Worm (Caenorhabditis elegans) whole organism, L3 larva: ENCODE data around the gene Y54G2A.49.

ENCODE experiments used
- R02D3.7 ChIP-seq: fragments of 150-350 bp; optimal IDR thresholded peaks from 2 replicates; lab custom pipeline; 2014; ENCODE audit warnings: missing biosample characterization, missing genetic modification characterization
- ZK546.5 ChIP-seq: sonication (generic microtip); optimal IDR thresholded peaks from 2 replicates; lab custom pipeline; 2017; ENCODE audit warnings: missing biosample characterization, missing genetic modification characterization
- ama-1 ChIP-seq: fragments of 150-350 bp; optimal IDR thresholded peaks from 2 replicates; lab custom pipeline; 2018
- ceh-16 ChIP-seq: sonication (generic microtip); optimal IDR thresholded peaks from 2 replicates; lab custom pipeline; 2017; ENCODE audit warnings: missing biosample characterization, missing genetic modification characterization
- ceh-82 ChIP-seq: fragments of 150-350 bp; optimal IDR thresholded peaks from 2 replicates; lab custom pipeline; 2014; ENCODE audit warnings: missing biosample characterization, missing genetic modification characterization
- elt-1 ChIP-seq: fragments of 150-350 bp; optimal IDR thresholded peaks from 2 replicates; lab custom pipeline; 2014; ENCODE audit warnings: missing biosample characterization, missing genetic modification characterization
- elt-2 ChIP-seq: sonication (generic microtip); optimal IDR thresholded peaks from 2 replicates; lab custom pipeline; 2016; ENCODE audit warnings: missing genetic modification reagents, mild to moderate bottlenecking, missing genetic modification characterization, missing compliant biosample characterization
- fos-1 ChIP-seq: fragments of 150-350 bp; optimal IDR thresholded peaks from 2 replicates; lab custom pipeline; 2014; ENCODE audit warnings: missing biosample characterization, missing genetic modification characterization
- hmg-11 ChIP-seq: sonication (generic microtip); optimal IDR thresholded peaks from 2 replicates; lab custom pipeline; 2016; ENCODE audit warnings: missing genetic modification characterization, missing compliant biosample characterization
- jun-1 ChIP-seq: fragments of 150-350 bp; optimal IDR thresholded peaks from 2 replicates; lab custom pipeline; 2014; ENCODE audit warnings: missing biosample characterization, missing genetic modification reagents, missing genetic modification characterization
- lin-15B ChIP-seq: fragments of 150-350 bp; optimal IDR thresholded peaks from 2 replicates; lab custom pipeline; 2014; ENCODE audit warnings: missing biosample characterization, missing genetic modification characterization
- lin-39 ChIP-seq: fragments of 150-350 bp; optimal IDR thresholded peaks from 2 replicates; lab custom pipeline; 2018; ENCODE audit warnings: missing biosample characterization, missing genetic modification reagents, missing genetic modification characterization
- lsy-12 ChIP-seq: sonication (generic microtip); optimal IDR thresholded peaks from 2 replicates; lab custom pipeline; 2016; ENCODE audit warnings: mild to moderate bottlenecking, missing genetic modification characterization, missing compliant biosample characterization
- mdl-1 ChIP-seq: fragments of 150-350 bp; optimal IDR thresholded peaks from 2 replicates; lab custom pipeline; 2014; ENCODE audit warnings: missing biosample characterization, missing genetic modification characterization
- nfya-1 ChIP-seq: sonication (generic microtip); optimal IDR thresholded peaks from 2 replicates; lab custom pipeline; 2017; ENCODE audit warnings: missing genetic modification characterization, mild to moderate bottlenecking, missing compliant biosample characterization, antibody characterized with exemption, moderate library complexity; ENCODE audit not compliant: insufficient read depth
- nhr-12 ChIP-seq: fragments of 150-350 bp; optimal IDR thresholded peaks from 2 replicates; lab custom pipeline; 2014; ENCODE audit warnings: missing biosample characterization, missing genetic modification characterization
- nhr-23 ChIP-seq: fragments of 150-350 bp; optimal IDR thresholded peaks from 2 replicates; lab custom pipeline; 2014; ENCODE audit warnings: missing biosample characterization, missing genetic modification reagents, missing genetic modification characterization
- nhr-25 ChIP-seq: sonication (generic microtip); optimal IDR thresholded peaks from 2 replicates; lab custom pipeline; 2017; ENCODE audit warnings: missing biosample characterization, missing genetic modification characterization
- nhr-43 ChIP-seq: sonication (generic microtip); optimal IDR thresholded peaks from 2 replicates; lab custom pipeline; 2016; ENCODE audit warnings: mild to moderate bottlenecking, missing genetic modification characterization, missing compliant biosample characterization; ENCODE audit not compliant: poor library complexity, severe bottlenecking
- nhr-76 ChIP-seq: fragments of 150-350 bp; sonication (generic microtip); optimal IDR thresholded peaks from 5 replicates; lab custom pipeline; 2014; ENCODE audit warnings: missing biosample characterization, missing genetic modification characterization
- nhr-77 ChIP-seq: fragments of 150-350 bp; optimal IDR thresholded peaks from 2 replicates; lab custom pipeline; 2014; ENCODE audit warnings: missing biosample characterization, missing genetic modification characterization
- pha-4 ChIP-seq: fragments of 150-350 bp; optimal IDR thresholded peaks from 2 replicates; lab custom pipeline; 2014; ENCODE audit warnings: missing biosample characterization, missing genetic modification reagents, missing genetic modification characterization
- pqm-1 ChIP-seq: fragments of 150-350 bp; optimal IDR thresholded peaks from 2 replicates; lab custom pipeline; 2017; ENCODE audit warnings: missing biosample characterization, missing genetic modification characterization, inconsistent platforms
- sea-2 ChIP-seq: fragments of 150-350 bp; sonication (generic microtip); optimal IDR thresholded peaks from 4 replicates; lab custom pipeline; 2014; ENCODE audit warnings: missing biosample characterization, missing genetic modification reagents, missing genetic modification characterization
- skn-1 ChIP-seq: fragments of 150-350 bp; optimal IDR thresholded peaks from 2 replicates; lab custom pipeline; 2014; ENCODE audit warnings: missing biosample characterization, missing genetic modification characterization
- tbx-2 ChIP-seq: sonication (generic microtip); optimal IDR thresholded peaks from 2 replicates; lab custom pipeline; 2016; ENCODE audit warnings: mild to moderate bottlenecking, missing genetic modification characterization, missing compliant biosample characterization
- unc-62 ChIP-seq: fragments of 150-350 bp; sonication (generic microtip); optimal IDR thresholded peaks from 4 replicates; lab custom pipeline; 2014; ENCODE audit warnings: missing biosample characterization, missing genetic modification reagents, missing genetic modification characterization
- zag-1 ChIP-seq: fragments of 150-350 bp; optimal IDR thresholded peaks from 2 replicates; lab custom pipeline; 2014; ENCODE audit warnings: missing biosample characterization, missing genetic modification characterization
- ztf-11 ChIP-seq: fragments of 150-350 bp; optimal IDR thresholded peaks from 2 replicates; lab custom pipeline; 2014; ENCODE audit warnings: missing biosample characterization, missing genetic modification characterization
- ztf-4 ChIP-seq: fragments of 150-350 bp; optimal IDR thresholded peaks from 2 replicates; lab custom pipeline; 2014; ENCODE audit warnings: missing biosample characterization, missing genetic modification characterization

Gene Y54G2A.49

DNA sequence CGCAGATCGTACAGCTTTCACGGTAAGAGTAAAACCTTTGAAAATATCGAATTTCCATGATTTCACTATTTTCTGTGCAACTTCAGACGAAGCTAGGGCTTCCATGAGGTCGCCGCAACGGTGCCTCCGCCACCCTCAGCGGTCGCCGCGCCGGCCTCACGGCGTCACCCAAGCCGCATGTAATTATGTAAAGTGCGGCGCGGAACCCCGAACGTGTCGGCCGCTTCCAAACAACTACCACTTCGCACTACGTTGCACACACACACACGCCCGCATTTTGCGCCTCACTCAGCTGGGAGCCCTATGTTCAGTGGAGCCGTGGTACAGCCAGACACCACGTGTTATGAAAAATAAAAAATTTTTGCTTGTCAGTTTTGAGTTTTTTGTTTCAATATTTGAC lies 36.0 kb downstream of the Y54G2A.49 start:
- TF ChIP-seq nhr-12 (no peak), elt-2 (tag; lab: Kevin White, UChicago) (no peak), ztf-11 (tag; lab: Kevin White, UChicago) (no peak), sea-2 (GFP tag; lab: Kevin White, UChicago) (no peak), fos-1 (no peak), elt-1 (no peak), nhr-76 (tag; lab: Kevin White, UChicago) (no peak), nfya-1 (tag; lab: Kevin White, UChicago) (no peak), unc-62 (GFP tag; lab: Kevin White, UChicago) (no peak)

DNA sequence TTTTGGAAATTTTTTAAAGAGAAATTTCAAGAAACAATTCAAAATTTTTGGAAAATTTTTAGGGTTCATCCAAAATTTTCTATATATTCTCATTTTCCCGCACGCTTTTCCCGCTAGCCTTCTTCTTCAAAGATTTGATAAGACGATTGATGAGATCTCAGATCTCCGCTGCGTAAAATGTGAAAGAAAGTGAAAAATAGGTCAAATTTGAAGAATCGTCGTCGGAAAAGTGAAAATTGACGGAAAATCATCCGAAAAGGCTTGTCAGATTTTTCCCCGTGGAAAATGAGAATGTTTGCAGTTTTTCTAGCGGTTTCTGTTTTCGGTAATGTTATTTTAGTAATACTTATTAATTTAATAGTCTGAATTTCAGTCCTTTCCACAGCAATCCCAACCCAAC lies 43.9 kb downstream of the Y54G2A.49 start, which contains the start of gene Y54G2A.76:
Gene Y54G2A.76 (plus strand): TSS at position 203 of the 400 bp plus-strand sequence.
- TF ChIP-seq nhr-23 (tag; lab: Kevin White, UChicago) (peak; percentile 32), mdl-1 (no peak)

DNA sequence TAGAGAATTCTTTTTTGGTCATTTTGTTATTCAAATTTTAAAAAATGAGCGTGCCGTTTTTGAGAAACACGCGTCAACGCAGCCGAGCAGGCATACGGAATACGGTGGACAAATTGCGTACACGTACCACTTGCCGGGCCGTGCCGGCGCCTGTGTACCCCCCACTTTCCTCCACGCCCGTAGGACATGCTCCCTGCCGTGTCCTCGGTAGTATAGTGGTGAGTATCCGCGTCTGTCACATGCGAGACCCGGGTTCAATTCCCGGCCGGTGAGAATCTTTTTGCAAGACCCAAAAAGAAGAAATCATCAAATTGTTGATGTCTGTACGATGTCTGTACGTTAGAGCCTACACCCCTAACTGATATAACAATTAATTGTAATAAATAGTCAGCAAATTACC lies 44.9 kb downstream of the Y54G2A.49 start:
- TF ChIP-seq nhr-77 (tag; lab: Kevin White, UChicago) (no peak), elt-1 (no peak), ceh-82 (tag; lab: Kevin White, UChicago) (no peak), zag-1 (tag; lab: Kevin White, UChicago) (no peak), ceh-16 (tag; lab: Kevin White, UChicago) (no peak), pqm-1 (tag; lab: Kevin White, UChicago) (no peak), unc-62 (GFP tag; lab: Kevin White, UChicago) (no peak), R02D3.7 (tag; lab: Kevin White, UChicago) (no peak), ama-1 (lab: Kevin White, UChicago) (no peak)

DNA sequence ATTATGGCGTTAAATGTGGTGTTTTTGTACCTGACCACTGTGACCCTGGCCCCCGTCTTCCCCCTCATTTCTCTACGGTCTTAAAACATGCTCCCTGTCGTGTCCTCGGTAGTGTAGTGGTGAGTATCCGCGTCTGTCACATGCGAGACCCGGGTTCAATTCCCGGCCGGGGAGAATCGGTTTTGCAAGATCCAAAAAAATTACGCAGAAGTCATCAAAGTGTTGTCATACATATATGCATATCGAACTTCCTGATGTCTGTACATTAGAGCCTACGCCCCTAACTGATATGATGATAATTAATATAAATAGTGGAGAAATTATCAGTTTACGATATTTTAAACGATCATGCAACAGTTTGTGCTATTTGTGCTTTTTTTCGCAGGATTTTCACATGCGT lies 47.5 kb downstream of the Y54G2A.49 start, which contains the start of gene Y54G2A.45:
Gene Y54G2A.45 (plus strand): TSS at position 333 of the 400 bp plus-strand sequence.
- TF ChIP-seq jun-1: peak; percentile 64
- TF ChIP-seq nhr-25 (tag; lab: Kevin White, UChicago): no peak
- peak; percentile 6 for TF ChIP-seq lin-15B
- no peak for TF ChIP-seq unc-62 (GFP tag; lab: Kevin White, UChicago)
- peak; percentile 10 for TF ChIP-seq lin-39 (tag; lab: Kevin White, UChicago)
- TF ChIP-seq ztf-4 (tag; lab: Kevin White, UChicago): no peak
- TF ChIP-seq pqm-1 (tag; lab: Kevin White, UChicago): peak; percentile 81
- peak; percentile 30 for TF ChIP-seq hmg-11 (tag; lab: Kevin White, UChicago)
- peak; percentile 31 for TF ChIP-seq nfya-1 (tag; lab: Kevin White, UChicago)
- TF ChIP-seq nhr-43: peak; percentile 31
- TF ChIP-seq skn-1: peak; percentile 83
- peak; percentile 89 for TF ChIP-seq elt-2 (tag; lab: Kevin White, UChicago)
- peak; percentile 40 for TF ChIP-seq pha-4 (tag; lab: Kevin White, UChicago)
- peak; percentile 24 for TF ChIP-seq lsy-12 (tag; lab: Kevin White, UChicago)
- peak; percentile 29 for TF ChIP-seq tbx-2 (tag; lab: Kevin White, UChicago)

DNA sequence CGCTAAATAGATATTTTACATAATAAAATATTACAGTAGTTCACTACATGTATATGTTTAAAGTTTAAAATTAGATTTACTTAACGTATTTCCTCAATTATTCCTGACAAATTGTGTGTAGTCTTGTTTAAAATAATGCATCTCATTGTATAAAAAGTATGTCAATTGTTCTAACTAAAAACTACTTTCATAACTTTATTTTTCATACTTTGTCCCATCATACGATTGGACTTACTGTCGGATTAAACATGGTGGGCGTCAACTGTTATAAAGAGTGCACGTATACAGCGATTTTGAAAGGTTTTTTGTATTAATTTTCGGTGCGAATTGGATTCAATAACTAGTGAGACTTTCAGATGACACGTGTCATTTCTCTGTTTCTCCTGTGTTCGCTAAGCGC lies 49.4 kb downstream of the Y54G2A.49 start, which contains the start of gene Y54G2A.32:
Gene Y54G2A.32 (plus strand): TSS at position 301 of the 400 bp plus-strand sequence.
- no peak for TF ChIP-seq ZK546.5 (tag; lab: Kevin White, UChicago)
- no peak for TF ChIP-seq nhr-77 (tag; lab: Kevin White, UChicago)
- TF ChIP-seq lin-39 (tag; lab: Kevin White, UChicago): no peak
- no peak for TF ChIP-seq ama-1 (lab: Kevin White, UChicago)
- no peak for TF ChIP-seq ceh-82 (tag; lab: Kevin White, UChicago)

DNA sequence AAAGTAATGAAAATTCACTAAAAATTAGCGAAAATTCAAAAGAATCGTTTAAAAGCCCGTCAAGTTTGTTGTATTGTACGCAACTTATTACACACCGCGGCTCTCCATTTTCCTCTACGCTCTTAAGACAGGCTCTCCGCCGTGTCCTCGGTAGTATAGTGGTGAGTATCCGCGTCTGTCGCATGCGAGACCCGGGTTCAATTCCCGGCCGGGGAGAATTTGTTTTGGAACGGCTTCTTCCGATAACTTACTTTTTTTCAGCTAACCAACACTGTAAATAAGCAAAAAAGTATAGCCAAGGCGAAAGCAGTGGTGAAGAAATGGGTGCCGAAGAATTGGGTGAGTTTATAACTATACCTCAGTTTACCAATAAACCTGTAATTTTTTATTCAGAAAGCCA lies 50.9 kb downstream of the Y54G2A.49 start:
- TF ChIP-seq ceh-16 (tag; lab: Kevin White, UChicago): no peak
- TF ChIP-seq nfya-1 (tag; lab: Kevin White, UChicago): peak; percentile 2
- TF ChIP-seq pha-4 (tag; lab: Kevin White, UChicago): peak; percentile 12
- TF ChIP-seq elt-2 (tag; lab: Kevin White, UChicago): peak; percentile 6
